Fruit fly (Drosophila melanogaster) whole organism, prepupa: Measurements from ENCODE around the gene FASN1.

Experiments used
- Blimp-1 ChIP-seq: fragments of 200-800 bp; sonication (Bioruptor generic); optimal IDR thresholded peaks from 3 replicates; lab custom pipeline; 2017; ENCODE audit warnings: missing biosample characterization, missing genetic modification characterization, mild to moderate bottlenecking, moderate library complexity, missing genetic modification reagents
- CG10631 ChIP-seq: fragments of 200-800 bp; sonication (Bioruptor generic); optimal IDR thresholded peaks from 2 replicates; lab custom pipeline; 2016; ENCODE audit warnings: missing biosample characterization, missing genetic modification characterization
- CG10669 ChIP-seq: fragments of 200-800 bp; sonication (Bioruptor generic); optimal IDR thresholded peaks from 3 replicates; lab custom pipeline; 2018; ENCODE audit warnings: missing biosample characterization, mild to moderate bottlenecking, missing genetic modification characterization, moderate library complexity
- CG11294 ChIP-seq: fragments of 200-800 bp; sonication (Bioruptor generic); IDR thresholded peaks from 2 replicates; pipeline ENCODE4 v1.3.6; 2022; ENCODE audit warnings: missing biosample characterization, missing genetic modification characterization
- CG11762 ChIP-seq: fragments of 200-800 bp; sonication (Bioruptor generic); optimal IDR thresholded peaks from 3 replicates; lab custom pipeline; 2016; ENCODE audit warnings: missing biosample characterization, missing genetic modification characterization; ENCODE audit not compliant: insufficient read depth
- CG11902 ChIP-seq: fragments of 200-800 bp; sonication (Bioruptor generic); optimal IDR thresholded peaks from 3 replicates; lab custom pipeline; 2016; ENCODE audit warnings: missing biosample characterization, missing genetic modification characterization
- CG15336 ChIP-seq: fragments of 200-800 bp; sonication (Bioruptor generic); IDR thresholded peaks from 2 replicates; pipeline ENCODE4 v1.3.6; 2022; ENCODE audit warnings: missing biosample characterization, missing genetic modification characterization
- CG1621 ChIP-seq: fragments of 200-800 bp; sonication (Bioruptor generic); optimal IDR thresholded peaks from 3 replicates; lab custom pipeline; 2018; ENCODE audit warnings: missing biosample characterization, mild to moderate bottlenecking, missing genetic modification characterization
- CG3032 ChIP-seq: fragments of 200-800 bp; optimal IDR thresholded peaks from 2 replicates; lab custom pipeline; 2019; ENCODE audit warnings: missing biosample characterization, mild to moderate bottlenecking, missing genetic modification characterization, moderate library complexity
- CG31627 ChIP-seq: fragments of 200-800 bp; sonication (Bioruptor generic); optimal IDR thresholded peaks from 3 replicates; lab custom pipeline; 2016; ENCODE audit warnings: missing biosample characterization, missing genetic modification characterization
- CG32006 ChIP-seq: fragments of 200-800 bp; sonication (Bioruptor generic); optimal IDR thresholded peaks from 3 replicates; lab custom pipeline; 2017; ENCODE audit warnings: missing biosample characterization, mild to moderate bottlenecking, missing genetic modification characterization
- CG34406 ChIP-seq: fragments of 200-800 bp; sonication (Bioruptor generic); optimal IDR thresholded peaks from 3 replicates; lab custom pipeline; 2016; ENCODE audit warnings: missing biosample characterization, missing genetic modification characterization
- CG3919 ChIP-seq: fragments of 200-800 bp; sonication (Bioruptor generic); optimal IDR thresholded peaks from 3 replicates; lab custom pipeline; 2016; ENCODE audit warnings: missing biosample characterization, missing genetic modification characterization
- CG4318 ChIP-seq: fragments of 200-800 bp; sonication (Bioruptor generic); optimal IDR thresholded peaks from 3 replicates; lab custom pipeline; 2017; ENCODE audit warnings: missing biosample characterization, mild to moderate bottlenecking, missing genetic modification characterization
- CG6163 ChIP-seq: fragments of 200-800 bp; sonication (Bioruptor generic); IDR thresholded peaks from 3 replicates; pipeline ENCODE4 v1.3.6; 2022; ENCODE audit warnings: missing biosample characterization, missing genetic modification characterization
- CG6854 ChIP-seq: fragments of 200-800 bp; sonication (Bioruptor generic); optimal IDR thresholded peaks from 2 replicates; lab custom pipeline; 2017; ENCODE audit warnings: missing biosample characterization, mild to moderate bottlenecking, missing genetic modification characterization
- CG7368 ChIP-seq: fragments of 200-800 bp; sonication (Bioruptor generic); optimal IDR thresholded peaks from 3 replicates; lab custom pipeline; 2016; ENCODE audit warnings: missing biosample characterization, missing genetic modification characterization
- CG8119 ChIP-seq: fragments of 200-800 bp; sonication (Bioruptor generic); IDR thresholded peaks from 3 replicates; pipeline ENCODE4 v1.3.6; 2022; ENCODE audit warnings: missing biosample characterization, missing genetic modification characterization
- CG8632 ChIP-seq: fragments of 200-800 bp; sonication (Bioruptor generic); optimal IDR thresholded peaks from 3 replicates; lab custom pipeline; 2016; ENCODE audit warnings: missing biosample characterization, missing genetic modification characterization
- CG9139 ChIP-seq: fragments of 200-800 bp; sonication (Bioruptor generic); optimal IDR thresholded peaks from 3 replicates; lab custom pipeline; 2017; ENCODE audit warnings: missing biosample characterization, mild to moderate bottlenecking, missing genetic modification characterization
- Eip75B ChIP-seq: fragments of 200-800 bp; sonication (Bioruptor generic); optimal IDR thresholded peaks from 3 replicates; lab custom pipeline; 2016; ENCODE audit warnings: missing biosample characterization, missing genetic modification characterization
- Eip78C ChIP-seq: fragments of 200-800 bp; sonication (Bioruptor generic); peaks from one replicate; lab custom pipeline; 2016; ENCODE audit warnings: missing biosample characterization, missing genetic modification characterization
- Eip93F ChIP-seq: fragments of 200-800 bp; sonication (Bioruptor generic); optimal IDR thresholded peaks from 2 replicates; lab custom pipeline; 2016; ENCODE audit warnings: missing biosample characterization, mild to moderate bottlenecking, missing genetic modification characterization
- Ets21C ChIP-seq: fragments of 200-800 bp; sonication (Bioruptor generic); optimal IDR thresholded peaks from 3 replicates; lab custom pipeline; 2016; ENCODE audit warnings: missing biosample characterization, missing genetic modification characterization
- Ets96B ChIP-seq: fragments of 200-800 bp; optimal IDR thresholded peaks from 2 replicates; lab custom pipeline; 2019; ENCODE audit warnings: missing biosample characterization, mild to moderate bottlenecking, missing genetic modification characterization, moderate library complexity
- Hr38 ChIP-seq: sonication (Bioruptor generic); optimal IDR thresholded peaks from 2 replicates; lab custom pipeline; 2016; ENCODE audit warnings: missing biosample characterization, missing genetic modification characterization
- Hr4 ChIP-seq: fragments of 200-800 bp; sonication (Bioruptor generic); optimal IDR thresholded peaks from 3 replicates; lab custom pipeline; 2016; ENCODE audit warnings: missing biosample characterization, missing genetic modification characterization
- Lpt ChIP-seq: fragments of 200-800 bp; sonication (Bioruptor generic); optimal IDR thresholded peaks from 3 replicates; lab custom pipeline; 2016; ENCODE audit warnings: missing biosample characterization, missing genetic modification characterization
- Met ChIP-seq: fragments of 200-800 bp; sonication (Bioruptor generic); optimal IDR thresholded peaks from 3 replicates; lab custom pipeline; 2016; ENCODE audit warnings: missing biosample characterization, missing genetic modification characterization
- Smox ChIP-seq: fragments of 200-800 bp; sonication (Bioruptor generic); optimal IDR thresholded peaks from 3 replicates; lab custom pipeline; 2016; ENCODE audit warnings: missing biosample characterization, missing genetic modification characterization
- Sox102F ChIP-seq: fragments of 200-800 bp; sonication (Bioruptor generic); optimal IDR thresholded peaks from 2 replicates; lab custom pipeline; 2016; ENCODE audit warnings: missing biosample characterization, mild to moderate bottlenecking, missing genetic modification characterization
- Sox14 ChIP-seq: fragments of 200-800 bp; sonication (Bioruptor generic); optimal IDR thresholded peaks from 3 replicates; lab custom pipeline; 2016; ENCODE audit warnings: missing biosample characterization, missing genetic modification characterization
- Sox15 ChIP-seq: fragments of 200-800 bp; sonication (Bioruptor generic); optimal IDR thresholded peaks from 3 replicates; lab custom pipeline; 2016; ENCODE audit warnings: missing biosample characterization, missing genetic modification characterization
- acj6 ChIP-seq: fragments of 200-800 bp; sonication (Bioruptor generic); optimal IDR thresholded peaks from 3 replicates; lab custom pipeline; 2016; ENCODE audit warnings: missing biosample characterization, missing genetic modification characterization
- dac ChIP-seq: fragments of 200-800 bp; sonication (Bioruptor generic); optimal IDR thresholded peaks from 2 replicates; lab custom pipeline; 2017; ENCODE audit warnings: missing biosample characterization, mild to moderate bottlenecking, missing genetic modification characterization
- dsx ChIP-seq: fragments of 200-800 bp; optimal IDR thresholded peaks from 3 replicates; lab custom pipeline; 2019; ENCODE audit warnings: missing biosample characterization, mild to moderate bottlenecking, missing genetic modification characterization, moderate library complexity; ENCODE audit not compliant: poor library complexity, severe bottlenecking
- eg ChIP-seq: fragments of 200-800 bp; sonication (Bioruptor generic); IDR thresholded peaks from 3 replicates; pipeline ENCODE4 v1.3.6; 2022; ENCODE audit warnings: missing biosample characterization, missing genetic modification characterization
- fd85E ChIP-seq: fragments of 200-800 bp; sonication (Bioruptor generic); optimal IDR thresholded peaks from 3 replicates; lab custom pipeline; 2016; ENCODE audit warnings: missing biosample characterization, missing genetic modification characterization
- lz ChIP-seq: fragments of 200-800 bp; sonication (Bioruptor generic); optimal IDR thresholded peaks from 3 replicates; lab custom pipeline; 2016; ENCODE audit warnings: missing biosample characterization, missing genetic modification characterization
- net ChIP-seq: fragments of 200-800 bp; sonication (Bioruptor generic); optimal IDR thresholded peaks from 3 replicates; lab custom pipeline; 2016; ENCODE audit warnings: missing biosample characterization, missing genetic modification characterization
- pdm3 ChIP-seq: fragments of 200-800 bp; sonication (Bioruptor generic); optimal IDR thresholded peaks from 3 replicates; lab custom pipeline; 2016; ENCODE audit warnings: missing biosample characterization, missing genetic modification characterization
- salr ChIP-seq, 2 experiments: fragments of 200-800 bp; sonication (Bioruptor generic); optimal IDR thresholded peaks; 3 replicates each; lab custom pipeline; 2016 to 2018; ENCODE audit warnings: missing biosample characterization in 2 of 2, missing genetic modification characterization in 2 of 2, mild to moderate bottlenecking in 1 of 2
- spab ChIP-seq: fragments of 200-800 bp; sonication (Bioruptor generic); optimal IDR thresholded peaks from 2 replicates; lab custom pipeline; 2017; ENCODE audit warnings: missing biosample characterization, mild to moderate bottlenecking, missing genetic modification characterization, missing genetic modification reagents
- ss ChIP-seq, 2 experiments: fragments of 200-800 bp; sonication (Bioruptor generic); optimal IDR thresholded peaks; 2 replicates in 1 of 2; 3 replicates in 1 of 2; lab custom pipeline; 2017 to 2018; ENCODE audit warnings: mild to moderate bottlenecking in 2 of 2, missing biosample characterization in 2 of 2, missing genetic modification characterization in 2 of 2, moderate library complexity in 1 of 2
- topi ChIP-seq: fragments of 200-800 bp; sonication (Bioruptor generic); optimal IDR thresholded peaks from 3 replicates; lab custom pipeline; 2016; ENCODE audit warnings: missing biosample characterization, missing genetic modification characterization
- vri ChIP-seq: fragments of 200-800 bp; sonication (Bioruptor generic); optimal IDR thresholded peaks from 3 replicates; lab custom pipeline; 2016; ENCODE audit warnings: missing biosample characterization, mild to moderate bottlenecking, missing genetic modification characterization

FASN1 gene

dm6 chr2L:3011484-3011883 lies 44.9 kb upstream of the FASN1 start (continued):
- TF ChIP-seq CG11902 (GFP tag; lab: Kevin White, UChicago) (peak; percentile 77), fd85E (GFP tag; lab: Kevin White, UChicago) (peak; percentile 13), vri (GFP tag; lab: Kevin White, UChicago) (peak; percentile 65), CG10669 (GFP tag; lab: Kevin White, UChicago) (peak; percentile 74), CG11762 (peak; percentile 62), pdm3 (GFP tag; lab: Kevin White, UChicago) (peak; percentile 86), CG8119 (GFP tag; lab: Robert Waterston, UW) (peak; percentile 50; the same call in 1 of the 3 replicates), CG6854 (GFP tag; lab: Kevin White, UChicago) (peak; percentile 63), CG3919 (GFP tag; lab: Kevin White, UChicago) (peak; percentile 86), topi (GFP tag; lab: Kevin White, UChicago) (peak; percentile 88), Met (GFP tag; lab: Kevin White, UChicago) (peak; percentile 88), CG32006 (GFP tag; lab: Kevin White, UChicago) (peak; percentile 47), CG34406 (peak; percentile 81), lz (GFP tag; lab: Kevin White, UChicago) (peak; percentile 85), Eip75B (GFP tag; lab: Kevin White, UChicago) (peak; percentile 84), Ets96B (peak; percentile 76), Ets21C (GFP tag; lab: Kevin White, UChicago) (peak; percentile 81), Lpt (GFP tag; lab: Kevin White, UChicago) (peak; percentile 23), CG7368 (GFP tag; lab: Kevin White, UChicago) (peak; percentile 76), CG31627 (GFP tag; lab: Kevin White, UChicago) (peak; percentile 91), dsx (GFP tag; lab: Kevin White, UChicago) (peak; percentile 76), Sox102F (GFP tag; lab: Kevin White, UChicago) (peak; percentile 85), Hr4 (GFP tag; lab: Kevin White, UChicago) (peak; percentile 1), ss (GFP tag; optimal IDR thresholded peaks at IDR 0.05; lab: Kevin White, UChicago) (peak; percentile 45 to 80), Blimp-1 (GFP tag; lab: Kevin White, UChicago) (peak; percentile 62), CG15336 (GFP tag; lab: Robert Waterston, UW) (peak; percentile 57; the same call in 1 of the 2 replicates), Sox14 (GFP tag; lab: Kevin White, UChicago) (peak; percentile 80), spab (peak; percentile 61), CG10631 (GFP tag; lab: Kevin White, UChicago) (peak; percentile 81), CG9139 (GFP tag; lab: Kevin White, UChicago) (peak; percentile 17), Eip93F (GFP tag; lab: Kevin White, UChicago) (peak; percentile 50), CG4318 (GFP tag; lab: Kevin White, UChicago) (no peak), net (GFP tag; lab: Kevin White, UChicago) (peak; percentile 74), Smox (GFP tag; lab: Kevin White, UChicago) (peak; percentile 83)

dm6 chr2L:3012780-3013179 lies 43.6 kb upstream of the FASN1 start:
- peak; percentile 60 for TF ChIP-seq Sox14 (GFP tag; lab: Kevin White, UChicago)
- TF ChIP-seq fd85E (GFP tag; lab: Kevin White, UChicago) = no peak
- peak; percentile 39 for TF ChIP-seq Sox102F (GFP tag; lab: Kevin White, UChicago)
- peak; percentile 21 for TF ChIP-seq CG1621 (tag; lab: Kevin White, UChicago)
- TF ChIP-seq acj6 (GFP tag; lab: Kevin White, UChicago) = no peak
- peak; percentile 33 for TF ChIP-seq CG3032 (tag; lab: Kevin White, UChicago)
- no peak for TF ChIP-seq Hr38 (GFP tag; lab: Kevin White, UChicago)
- peak in 1 of 2 experiments; percentile 9 for TF ChIP-seq ss (GFP tag; optimal IDR thresholded peaks at IDR 0.05; lab: Kevin White, UChicago)
- peak; percentile 71 for TF ChIP-seq Lpt (GFP tag; lab: Kevin White, UChicago)
- TF ChIP-seq CG11294 (GFP tag; lab: Robert Waterston, UW) = peak; percentile 62; the same call in 1 of the 2 replicates
- TF ChIP-seq dac (GFP tag; lab: Kevin White, UChicago) = peak; percentile 42
- TF ChIP-seq Met (GFP tag; lab: Kevin White, UChicago) = no peak
- peak; percentile 35 for TF ChIP-seq CG34406
- TF ChIP-seq CG31627 (GFP tag; lab: Kevin White, UChicago) = peak; percentile 37
- TF ChIP-seq net (GFP tag; lab: Kevin White, UChicago) = peak; percentile 67
- TF ChIP-seq Eip78C (GFP tag; lab: Kevin White, UChicago) = peak; percentile 86
- TF ChIP-seq salr (GFP tag; optimal IDR thresholded peaks at IDR 0.05; lab: Kevin White, UChicago) = peak in 1 of 2 experiments; percentile 61
- TF ChIP-seq CG32006 (GFP tag; lab: Kevin White, UChicago) = peak; percentile 86
- TF ChIP-seq CG6163 (GFP tag; lab: Robert Waterston, UW) = peak; percentile 89
- peak; percentile 62 for TF ChIP-seq pdm3 (GFP tag; lab: Kevin White, UChicago)
- TF ChIP-seq CG8632 (GFP tag; lab: Kevin White, UChicago) = peak; percentile 42
- peak; percentile 54 for TF ChIP-seq topi (GFP tag; lab: Kevin White, UChicago)
- TF ChIP-seq CG8119 (GFP tag; lab: Robert Waterston, UW) = peak; percentile 76
- TF ChIP-seq Sox15 = no peak
- TF ChIP-seq Eip75B (GFP tag; lab: Kevin White, UChicago) = peak; percentile 41
- TF ChIP-seq CG6854 (GFP tag; lab: Kevin White, UChicago) = no peak
- TF ChIP-seq dsx (GFP tag; lab: Kevin White, UChicago) = peak; percentile 38
- TF ChIP-seq CG3919 (GFP tag; lab: Kevin White, UChicago) = peak; percentile 70
- TF ChIP-seq Hr4 (GFP tag; lab: Kevin White, UChicago) = peak; percentile 83
- peak; percentile 82 for TF ChIP-seq eg (GFP tag; lab: Robert Waterston, UW)
